Fruit fly (Drosophila melanogaster) whole organism, embryonic: ENCODE results near the gene Tnpo-SR.

ENCODE experiments used
- ATbp ChIP-seq: fragments of 200-800 bp; sonication (Bioruptor generic); optimal IDR thresholded peaks from 2 replicates; lab custom pipeline; 2017; ENCODE audit warnings: missing biosample characterization, mild to moderate bottlenecking, missing genetic modification characterization, missing genetic modification reagents
- Abd-B ChIP-seq: fragments of 200-800 bp; sonication (Bioruptor generic); optimal IDR thresholded peaks from 2 replicates; lab custom pipeline; 2018; ENCODE audit warnings: missing biosample characterization, mild to moderate bottlenecking, missing genetic modification characterization, moderate library complexity
- C15 ChIP-seq: fragments of 200-800 bp; sonication (Bioruptor generic); IDR thresholded peaks from 3 replicates; pipeline ENCODE4 v1.3.6; 2022; ENCODE audit warnings: missing biosample characterization, missing genetic modification characterization
- CG1024 ChIP-seq: fragments of 200-800 bp; sonication (Bioruptor generic); IDR thresholded peaks from 2 replicates; pipeline ENCODE4 v1.3.6; 2022; ENCODE audit warnings: missing biosample characterization, missing genetic modification characterization
- CG10321 ChIP-seq: fragments of 200-800 bp; sonication (Bioruptor generic); IDR thresholded peaks from 2 replicates; pipeline ENCODE4 v1.3.6; 2022; ENCODE audit warnings: missing biosample characterization, missing genetic modification characterization
- CG10654 ChIP-seq: fragments of 200-800 bp; sonication (Bioruptor generic); optimal IDR thresholded peaks from 2 replicates; lab custom pipeline; 2016; ENCODE audit warnings: missing biosample characterization, missing genetic modification characterization
- CG14014 ChIP-seq: fragments of 200-800 bp; sonication (Bioruptor generic); IDR thresholded peaks from 2 replicates; pipeline ENCODE4 v1.3.6; 2022; ENCODE audit warnings: missing biosample characterization, missing genetic modification characterization
- CG17385 ChIP-seq: fragments of 200-800 bp; sonication (Bioruptor generic); optimal IDR thresholded peaks from 3 replicates; lab custom pipeline; 2018; ENCODE audit warnings: missing biosample characterization, mild to moderate bottlenecking, missing genetic modification characterization
- CG18011 ChIP-seq: fragments of 200-800 bp; sonication (Bioruptor generic); optimal IDR thresholded peaks from 2 replicates; lab custom pipeline; 2017; ENCODE audit warnings: missing biosample characterization, missing genetic modification characterization, mild to moderate bottlenecking, moderate library complexity, missing genotype
- CG2120 ChIP-seq: fragments of 200-800 bp; sonication (Bioruptor generic); optimal IDR thresholded peaks from 3 replicates; lab custom pipeline; 2016; ENCODE audit warnings: missing biosample characterization, missing genetic modification characterization
- CG31388 ChIP-seq: fragments of 200-800 bp; sonication (Bioruptor generic); optimal IDR thresholded peaks from 2 replicates; lab custom pipeline; 2016; ENCODE audit warnings: missing biosample characterization, missing genetic modification characterization
- CG34224 ChIP-seq: fragments of 200-800 bp; sonication (Bioruptor generic); IDR thresholded peaks from 3 replicates; pipeline ENCODE4 v1.3.6; 2022; ENCODE audit warnings: missing biosample characterization, missing genetic modification characterization; ENCODE audit not compliant: partially characterized antibody
- CG42726 ChIP-seq: fragments of 200-800 bp; sonication (Bioruptor generic); IDR thresholded peaks from 2 replicates; pipeline ENCODE4 v1.3.6; 2022; ENCODE audit warnings: missing biosample characterization, missing genetic modification characterization; ENCODE audit not compliant: partially characterized antibody
- CG4282 ChIP-seq: fragments of 200-800 bp; sonication (Bioruptor generic); optimal IDR thresholded peaks from 2 replicates; lab custom pipeline; 2016; ENCODE audit warnings: missing biosample characterization, missing genetic modification characterization
- CG6791 ChIP-seq: fragments of 200-800 bp; sonication (Bioruptor generic); IDR thresholded peaks from 3 replicates; pipeline ENCODE4 v1.3.6; 2022; ENCODE audit warnings: missing biosample characterization, missing genetic modification characterization; ENCODE audit not compliant: partially characterized antibody
- CG8944 ChIP-seq: fragments of 200-800 bp; sonication (Bioruptor generic); optimal IDR thresholded peaks from 3 replicates; lab custom pipeline; 2016; ENCODE audit warnings: missing biosample characterization, missing genetic modification characterization
- CG9797 ChIP-seq: fragments of 200-800 bp; sonication (Bioruptor generic); optimal IDR thresholded peaks from 3 replicates; lab custom pipeline; 2018; ENCODE audit warnings: missing biosample characterization, mild to moderate bottlenecking, missing genetic modification characterization
- Dad ChIP-seq: fragments of 200-800 bp; sonication (Bioruptor generic); optimal IDR thresholded peaks from 3 replicates; lab custom pipeline; 2016; ENCODE audit warnings: missing biosample characterization, missing genetic modification characterization
- Deaf1 ChIP-seq: fragments of 200-800 bp; optimal IDR thresholded peaks from 3 replicates; lab custom pipeline; 2019; ENCODE audit warnings: missing biosample characterization, mild to moderate bottlenecking, missing genetic modification characterization, moderate library complexity
- Drgx ChIP-seq: fragments of 200-800 bp; sonication (Bioruptor generic); IDR thresholded peaks from 2 replicates; pipeline ENCODE4 v1.3.6; 2022; ENCODE audit warnings: missing biosample characterization, missing genetic modification characterization
- Fer2 ChIP-seq: fragments of 200-800 bp; sonication (Bioruptor generic); optimal IDR thresholded peaks from 2 replicates; lab custom pipeline; 2018; ENCODE audit warnings: missing biosample characterization, mild to moderate bottlenecking, missing genetic modification characterization, moderate library complexity
- GATAe ChIP-seq: fragments of 200-800 bp; sonication (Bioruptor generic); conservative IDR thresholded peaks from 2 replicates; pipeline ENCODE4 v1.3.6; 2022; ENCODE audit warnings: missing biosample characterization, missing genetic modification characterization
- HmgZ ChIP-seq: fragments of 200-800 bp; sonication (Bioruptor generic); optimal IDR thresholded peaks from 2 replicates; lab custom pipeline; 2018; ENCODE audit warnings: missing biosample characterization, mild to moderate bottlenecking, missing genetic modification characterization
- Hr3 ChIP-seq: fragments of 200-800 bp; sonication (Bioruptor generic); optimal IDR thresholded peaks from 3 replicates; lab custom pipeline; 2016; ENCODE audit warnings: missing biosample characterization, missing genetic modification characterization
- Hr39 ChIP-seq: fragments of >200 bp; optimal IDR thresholded peaks from 2 replicates; lab custom pipeline; 2017
- Meics ChIP-seq: fragments of 200-800 bp; sonication (Bioruptor generic); optimal IDR thresholded peaks from 2 replicates; lab custom pipeline; 2017; ENCODE audit warnings: missing biosample characterization, mild to moderate bottlenecking, missing genetic modification characterization
- Neu2 ChIP-seq: fragments of 200-800 bp; sonication (Bioruptor generic); optimal IDR thresholded peaks from 3 replicates; lab custom pipeline; 2016; ENCODE audit warnings: missing biosample characterization, missing genetic modification characterization, borderline replicate concordance
- Nf-YA ChIP-seq: fragments of 200-800 bp; sonication (Bioruptor generic); IDR thresholded peaks from 2 replicates; pipeline ENCODE4 v1.3.6; 2022; ENCODE audit warnings: missing biosample characterization, missing genetic modification characterization
- Poxn ChIP-seq: fragments of 200-800 bp; sonication (Bioruptor generic); IDR thresholded peaks from 2 replicates; pipeline ENCODE4 v1.3.6; 2022; ENCODE audit warnings: missing biosample characterization, missing genetic modification characterization
- ap ChIP-seq: fragments of 200-800 bp; sonication (Bioruptor generic); IDR thresholded peaks from 2 replicates; pipeline ENCODE4 v1.3.6; 2022; ENCODE audit warnings: missing biosample characterization, missing genetic modification characterization
- bab2 ChIP-seq: fragments of 200-800 bp; sonication (Bioruptor generic); optimal IDR thresholded peaks from 2 replicates; lab custom pipeline; 2016; ENCODE audit warnings: missing biosample characterization, missing genetic modification characterization
- caup ChIP-seq: fragments of 200-800 bp; sonication (Bioruptor generic); optimal IDR thresholded peaks from 3 replicates; lab custom pipeline; 2017; ENCODE audit warnings: missing biosample characterization, mild to moderate bottlenecking, missing genetic modification characterization, moderate library complexity; ENCODE audit not compliant: severe bottlenecking
- chm ChIP-seq: fragments of 200-800 bp; sonication (Bioruptor generic); IDR thresholded peaks from 2 replicates; pipeline ENCODE4 v1.3.6; 2022; ENCODE audit warnings: missing biosample characterization, missing genetic modification characterization
- corto ChIP-seq: fragments of 200-800 bp; sonication (Bioruptor generic); optimal IDR thresholded peaks from 2 replicates; lab custom pipeline; 2016; ENCODE audit warnings: missing biosample characterization, mild to moderate bottlenecking, missing genetic modification characterization, moderate library complexity
- croc ChIP-seq: fragments of 200-800 bp; sonication (Bioruptor generic); conservative IDR thresholded peaks from 3 replicates; pipeline ENCODE4 v1.3.6; 2022; ENCODE audit warnings: missing biosample characterization, missing genetic modification characterization
- dm ChIP-seq: fragments of 200-800 bp; sonication (Bioruptor generic); optimal IDR thresholded peaks from 3 replicates; lab custom pipeline; 2016; ENCODE audit warnings: missing biosample characterization, missing genetic modification characterization
- ewg ChIP-seq: fragments of 200-800 bp; sonication (Bioruptor generic); optimal IDR thresholded peaks from 3 replicates; lab custom pipeline; 2017; ENCODE audit warnings: mild to moderate bottlenecking, missing biosample characterization, missing genetic modification reagents, missing genetic modification characterization
- fd64A ChIP-seq: fragments of 200-800 bp; sonication (Bioruptor generic); optimal IDR thresholded peaks from 3 replicates; lab custom pipeline; 2018; ENCODE audit warnings: missing biosample characterization, mild to moderate bottlenecking, missing genetic modification characterization
- fd96Cb ChIP-seq: fragments of 200-800 bp; sonication (Bioruptor generic); optimal IDR thresholded peaks from 2 replicates; lab custom pipeline; 2018; ENCODE audit warnings: missing biosample characterization, mild to moderate bottlenecking, missing genetic modification characterization, moderate library complexity
- ham ChIP-seq: fragments of 200-800 bp; sonication (Bioruptor generic); IDR thresholded peaks from 2 replicates; pipeline ENCODE4 v1.3.6; 2022; ENCODE audit warnings: missing biosample characterization, missing genetic modification characterization
- knrl ChIP-seq: fragments of 200-800 bp; sonication (Bioruptor generic); IDR thresholded peaks from 3 replicates; pipeline ENCODE4 v1.3.6; 2022; ENCODE audit warnings: missing biosample characterization, missing genetic modification characterization; ENCODE audit not compliant: partially characterized antibody
- peb ChIP-seq: fragments of 200-800 bp; sonication (Bioruptor generic); IDR thresholded peaks from 2 replicates; pipeline ENCODE4 v1.3.6; 2022; ENCODE audit warnings: missing biosample characterization, missing genetic modification characterization
- prd ChIP-seq, 3 experiments: fragments of >200 bp in 2 of 3; fragments of 200-800 bp in 1 of 3; sonication (Bioruptor generic) in 1 of 3; optimal IDR thresholded peaks in 2 of 3; IDR thresholded peaks in 1 of 3; 2 replicates in 2 of 3; 3 replicates in 1 of 3; pipeline versions ENCODE4 v1.3.6 to Lab custom; 2017 to 2022; ENCODE audit warnings: missing biosample characterization in 1 of 3, missing genetic modification characterization in 1 of 3
- run ChIP-seq: fragments of 200-800 bp; sonication (Bioruptor generic); optimal IDR thresholded peaks from 3 replicates; lab custom pipeline; 2018; ENCODE audit warnings: missing biosample characterization, mild to moderate bottlenecking, missing genetic modification characterization
- schlank ChIP-seq: fragments of 200-800 bp; sonication (Bioruptor generic); optimal IDR thresholded peaks from 2 replicates; lab custom pipeline; 2018; ENCODE audit warnings: missing biosample characterization, mild to moderate bottlenecking, missing genetic modification characterization
- sim ChIP-seq: fragments of 200-800 bp; sonication (Bioruptor generic); IDR thresholded peaks from 2 replicates; pipeline ENCODE4 v1.3.6; 2022; ENCODE audit warnings: missing biosample characterization, missing genetic modification characterization
- tna ChIP-seq: fragments of 200-800 bp; sonication (Bioruptor generic); IDR thresholded peaks from 2 replicates; pipeline ENCODE4 v1.3.6; 2022; ENCODE audit warnings: missing biosample characterization, missing genetic modification characterization; ENCODE audit not compliant: partially characterized antibody
- toy ChIP-seq: fragments of 200-800 bp; sonication (Bioruptor generic); IDR thresholded peaks from 2 replicates; pipeline ENCODE4 v1.3.6; 2022; ENCODE audit warnings: missing biosample characterization, missing genetic modification characterization
- ttk ChIP-seq: fragments of 200-800 bp; sonication (Bioruptor generic); IDR thresholded peaks from 2 replicates; pipeline ENCODE4 v2.1.2; 2022; ENCODE audit warnings: missing biosample characterization, missing genetic modification characterization

The Tnpo-SR gene

DNA sequence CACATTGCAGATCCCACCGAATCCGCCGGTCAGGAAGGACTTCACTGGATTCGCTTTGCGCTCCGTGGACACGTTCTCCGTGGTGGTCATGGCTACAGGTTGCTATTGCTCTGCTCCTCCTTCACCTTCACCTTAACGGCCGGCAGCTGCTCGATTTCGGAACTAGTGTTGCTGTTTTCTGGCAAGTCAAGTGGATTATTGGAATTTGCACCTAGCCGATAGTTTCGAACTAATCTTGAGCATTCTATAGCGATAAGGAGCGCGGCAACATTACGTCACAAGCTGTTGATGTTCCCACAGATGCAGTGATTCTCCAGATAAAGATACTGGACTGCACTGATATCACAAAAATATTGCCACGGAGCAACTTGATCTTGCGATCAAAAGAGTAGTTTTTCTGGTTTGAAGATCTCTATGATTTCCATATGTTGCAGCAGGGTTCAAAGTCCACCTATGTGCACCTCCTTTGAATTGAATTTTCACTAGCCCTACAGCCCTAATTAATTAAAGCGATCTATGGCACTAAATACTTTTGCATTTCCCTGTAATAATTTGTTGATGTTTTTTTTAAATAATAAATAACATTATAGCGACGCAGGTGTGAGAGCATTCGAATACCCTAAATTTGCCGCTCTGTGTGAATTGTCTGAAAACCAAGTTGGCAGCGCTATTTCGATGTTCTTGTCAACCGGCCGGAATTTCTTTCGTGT lies 9.9 kb downstream of the Tnpo-SR start, which contains the start of the genes colt and HINT1:
Gene colt (minus strand): TSS at position 594 of the 710 bp plus-strand sequence.
Gene HINT1 (plus strand): TSS at position 660 of the 710 bp plus-strand sequence.
- TF ChIP-seq CG34224 (GFP tag; lab: Robert Waterston, UW) (no peak; the same call in 2 of the 3 replicates), CG18011 (GFP tag; lab: Kevin White, UChicago) (no peak), CG8944 (no peak), caup (GFP tag; lab: Kevin White, UChicago) (no peak), dm (GFP tag; lab: Kevin White, UChicago) (no peak), Meics (GFP tag; lab: Kevin White, UChicago) (peak; percentile 28), ham (GFP tag; lab: Robert Waterston, UW) (no peak), schlank (tag; lab: Kevin White, UChicago) (no peak), GATAe (GFP tag; lab: Robert Waterston, UW) (no peak), Deaf1 (tag; lab: Kevin White, UChicago) (peak; percentile 60), CG10654 (GFP tag; lab: Kevin White, UChicago) (no peak), run (no peak), CG17385 (GFP tag; lab: Kevin White, UChicago) (no peak), Abd-B (GFP tag; lab: Kevin White, UChicago) (peak; percentile 21), Drgx (GFP tag; lab: Robert Waterston, UW) (peak; percentile 75), Hr3 (no peak), bab2 (GFP tag; lab: Kevin White, UChicago) (no peak), Dad (GFP tag; lab: Kevin White, UChicago) (no peak), HmgZ (tag; lab: Kevin White, UChicago) (peak; percentile 50), ewg (GFP tag; lab: Kevin White, UChicago) (no peak), sim (GFP tag; lab: Robert Waterston, UW) (no peak), corto (GFP tag; lab: Kevin White, UChicago) (no peak), fd96Cb (tag; lab: Kevin White, UChicago) (no peak), CG31388 (GFP tag; lab: Kevin White, UChicago) (no peak), peb (GFP tag; lab: Robert Waterston, UW) (no peak), CG1024 (GFP tag; lab: Robert Waterston, UW) (no peak), CG42726 (0 out of 2 replicates have a peak, but pooled peaks have one; percentile 42), C15 (GFP tag; lab: Robert Waterston, UW) (no peak), Fer2 (tag; lab: Kevin White, UChicago) (peak; percentile 1), CG10321 (GFP tag; lab: Robert Waterston, UW) (no peak), Nf-YA (GFP tag; lab: Robert Waterston, UW) (no peak), CG9797 (GFP tag; lab: Kevin White, UChicago) (peak; percentile 74), Neu2 (GFP tag; lab: Kevin White, UChicago) (no peak), croc (GFP tag; lab: Robert Waterston, UW) (no peak), CG4282 (GFP tag; lab: Kevin White, UChicago) (no peak), ATbp (GFP tag; lab: Kevin White, UChicago) (no peak), knrl (GFP tag; lab: Robert Waterston, UW) (peak; percentile 36; the same call in 1 of the 3 replicates), ttk (no peak), tna (GFP tag; lab: Robert Waterston, UW) (no peak), ap (no peak), chm (no peak), Hr39 (lab: Kevin White, UChicago) (no peak), CG2120 (GFP tag; lab: Kevin White, UChicago) (peak; percentile 31), CG14014 (GFP tag; lab: Robert Waterston, UW) (no peak), Poxn (GFP tag; lab: Robert Waterston, UW) (no peak), fd64A (no peak), toy (GFP tag; lab: Robert Waterston, UW) (no peak), CG6791 (GFP tag; lab: Robert Waterston, UW) (peak; percentile 44; the same call in 1 of the 3 replicates), prd (optimal IDR thresholded peaks at IDR 0.05; lab: Kevin White, UChicago) (no peak), prd (GFP tag; IDR thresholded peaks at IDR 0.05; lab: Robert Waterston, UW) (no peak)
